Worm (Caenorhabditis elegans): ENCODE measurements around the gene K11H3.8.

DNA sequence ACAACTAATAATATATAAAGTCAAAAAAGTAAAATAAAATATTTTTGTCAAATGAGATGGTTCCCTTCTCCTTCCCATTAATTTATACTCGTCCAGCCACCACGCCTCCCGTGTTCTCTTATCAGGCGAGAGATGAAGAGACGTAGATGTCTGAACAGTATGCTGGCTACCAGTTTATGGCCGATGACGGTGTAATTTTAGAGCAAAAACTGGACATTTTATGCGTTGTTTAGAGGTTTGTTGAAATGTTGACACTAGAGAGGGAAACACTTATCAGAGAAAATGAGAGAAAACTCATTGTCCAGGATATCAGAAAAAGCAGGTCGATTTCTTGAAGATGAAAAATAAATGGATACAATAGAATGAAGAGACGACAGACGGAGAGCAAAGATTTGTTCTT lies 22.1 kb downstream of the K11H3.8 start:
- TF ChIP-seq unc-62 (GFP tag; optimal IDR thresholded peaks at IDR 0.05) (no peak), blmp-1 (tag; optimal IDR thresholded peaks at IDR 0.05) (peak; percentile 3), fos-1 (tag; optimal IDR thresholded peaks at IDR 0.05) (no peak), hpl-2 (GFP tag; optimal IDR thresholded peaks at IDR 0.05) (no peak), rnt-1 (tag; optimal IDR thresholded peaks at IDR 0.05) (no peak), ceh-63 (GFP tag; optimal IDR thresholded peaks at IDR 0.05) (no peak), lin-39 (tag; optimal IDR thresholded peaks at IDR 0.05) (no peak), mep-1 (tag; optimal IDR thresholded peaks at IDR 0.05) (no peak), mdl-1 (tag; optimal IDR thresholded peaks at IDR 0.05) (no peak), dpl-1 (GFP tag; optimal IDR thresholded peaks at IDR 0.05) (no peak), lsy-2 (tag; optimal IDR thresholded peaks at IDR 0.05) (peak in 1 of 2 experiments; percentile 13)
